Fruit fly (Drosophila melanogaster) whole organism: Measurements from ENCODE around the gene AstA-R1.

Experiments used
- CG8478 ChIP-seq: fragments of >200 bp; optimal IDR thresholded peaks from 2 replicates; lab custom pipeline; 2018; ENCODE audit warnings: inconsistent platforms
- Dll ChIP-seq: fragments of >200 bp; optimal IDR thresholded peaks from 2 replicates; lab custom pipeline; 2017
- psq ChIP-seq: fragments of >200 bp; optimal IDR thresholded peaks from 2 replicates; lab custom pipeline; 2017
- usp ChIP-seq: fragments of >200 bp; optimal IDR thresholded peaks from 2 replicates; lab custom pipeline; 2017; ENCODE audit warnings: missing biosample characterization, missing genetic modification characterization, mixed read lengths

DNA sequence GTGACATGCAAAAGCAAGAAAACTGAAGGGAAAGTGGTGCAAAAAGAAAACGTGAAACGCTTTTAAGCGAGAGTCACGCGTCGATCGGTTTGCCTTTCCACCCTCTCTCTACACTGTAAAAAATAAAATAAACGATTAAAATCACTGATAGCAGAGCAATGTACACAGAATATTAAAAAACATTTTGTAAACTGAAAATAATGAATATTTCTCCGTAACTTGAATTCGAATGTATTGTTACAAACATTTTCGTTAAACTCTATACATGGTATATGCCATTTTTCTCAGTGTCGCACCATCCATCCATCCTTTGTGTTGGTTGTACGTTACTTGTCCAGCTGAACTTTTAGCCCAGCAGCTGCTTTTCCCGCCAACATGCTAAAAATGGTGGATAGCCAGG lies 19.9 kb downstream of the AstA-R1 start:
- no peak for TF ChIP-seq Dll (lab: Kevin White, UChicago)
- TF ChIP-seq usp: no peak
- no peak for TF ChIP-seq psq (lab: Kevin White, UChicago)
- TF ChIP-seq CG8478: no peak
